Worm (Caenorhabditis elegans): Measurements from ENCODE around the gene gcy-32.

ce11 chrV:13957691-13958090 is 42.4 kb upstream of the gcy-32 start:
- no peak for TF ChIP-seq tbx-2 (tag; optimal IDR thresholded peaks at IDR 0.05)
- TF ChIP-seq sdc-2 (tag; optimal IDR thresholded peaks at IDR 0.05): no peak
- TF ChIP-seq ama-1 (optimal IDR thresholded peaks at IDR 0.05): no peak
- no peak for TF ChIP-seq C08G9.2 (tag; optimal IDR thresholded peaks at IDR 0.05)
- TF ChIP-seq ceh-9 (tag; optimal IDR thresholded peaks at IDR 0.05): no peak
- no peak for TF ChIP-seq ztf-16 (tag; optimal IDR thresholded peaks at IDR 0.05)
- TF ChIP-seq pqm-1 (tag; optimal IDR thresholded peaks at IDR 0.05): no peak
- no peak for TF ChIP-seq nhr-11 (tag; optimal IDR thresholded peaks at IDR 0.05)
- TF ChIP-seq ceh-2 (tag; optimal IDR thresholded peaks at IDR 0.05): no peak
